Worm (Caenorhabditis elegans): ENCODE measurements around the gene T05A8.2.

ce11 chrII:2758476-2758875 is 47.7 kb upstream of the T05A8.2 start, which contains the start of gene fbxb-107:
- TF ChIP-seq nhr-12 (tag; optimal IDR thresholded peaks at IDR 0.05) (no peak), nhr-71 (tag; optimal IDR thresholded peaks at IDR 0.05) (no peak), ces-1 (GFP tag; optimal IDR thresholded peaks at IDR 0.05) (no peak), nhr-237 (tag; optimal IDR thresholded peaks at IDR 0.05) (no peak), efl-3 (GFP tag; optimal IDR thresholded peaks at IDR 0.05) (no peak)

Measured in whole organism, L1 larva.